Worm (Caenorhabditis elegans): ENCODE data around the gene attf-3.
A peak's percentile ranks its signal among the peaks of the same experiment; 100 is the strongest.

Gene attf-3

ce11 chrIII:89155-89554, 3.0 kb upstream of the attf-3 start:
- TF ChIP-seq hlh-6 (tag; optimal IDR thresholded peaks at IDR 0.05) (no peak), hlh-15 (tag; optimal IDR thresholded peaks at IDR 0.05) (no peak), ceh-14 (tag; optimal IDR thresholded peaks at IDR 0.05) (no peak), hlh-30 (tag; optimal IDR thresholded peaks at IDR 0.05; ENCODE audit: insufficient read depth) (no peak), C38D4.7 (GFP tag; optimal IDR thresholded peaks at IDR 0.05) (no peak), nfya-1 (tag; optimal IDR thresholded peaks at IDR 0.05) (peak; percentile 16), che-1 (tag; optimal IDR thresholded peaks at IDR 0.05) (peak; percentile 25), ama-1 (optimal IDR thresholded peaks at IDR 0.05) (peak; percentile 54), nhr-232 (tag; optimal IDR thresholded peaks at IDR 0.05) (no peak), unc-55 (GFP tag; optimal IDR thresholded peaks at IDR 0.05) (no peak), ttx-3 (tag; optimal IDR thresholded peaks at IDR 0.05) (no peak), ceh-19 (GFP tag; optimal IDR thresholded peaks at IDR 0.05) (no peak), tbx-2 (tag; optimal IDR thresholded peaks at IDR 0.05) (no peak), ceh-9 (tag; optimal IDR thresholded peaks at IDR 0.05) (no peak), eyg-1 (tag; optimal IDR thresholded peaks at IDR 0.05) (no peak), sdc-2 (tag; optimal IDR thresholded peaks at IDR 0.05) (no peak)

ce11 chrIII:87183-87582, 999 bp upstream of the attf-3 start, which contains the start of the genes F54C4.4 and mrpl-40:
Gene F54C4.4 (minus strand): TSS chrIII:87381.
Gene mrpl-40 (plus strand): TSS chrIII:87559.
- TF ChIP-seq ceh-2 (tag; optimal IDR thresholded peaks at IDR 0.05) (no peak), unc-42 (tag; optimal IDR thresholded peaks at IDR 0.05) (peak; percentile 66), ceh-31 (tag; optimal IDR thresholded peaks at IDR 0.05) (peak; percentile 41), ceh-48 (tag; optimal IDR thresholded peaks at IDR 0.05) (peak; percentile 82), nfya-1 (tag; optimal IDR thresholded peaks at IDR 0.05) (peak; percentile 55), ahr-1 (tag; optimal IDR thresholded peaks at IDR 0.05) (no peak)

ce11 chrIII:84372-84771, 1.8 kb downstream of the attf-3 start:
- TF ChIP-seq ceh-31 (tag; optimal IDR thresholded peaks at IDR 0.05) (no peak), ceh-24 (tag; optimal IDR thresholded peaks at IDR 0.05) (no peak), nfya-1 (tag; optimal IDR thresholded peaks at IDR 0.05) (peak; percentile 97)

- TF ChIP-seq nhr-11 (tag; optimal IDR thresholded peaks at IDR 0.05) (no peak), rnt-1 (tag; optimal IDR thresholded peaks at IDR 0.05) (no peak), hlh-15 (tag; optimal IDR thresholded peaks at IDR 0.05) (no peak), fax-1 (tag; optimal IDR thresholded peaks at IDR 0.05) (no peak), ceh-31 (tag; optimal IDR thresholded peaks at IDR 0.05) (no peak), dve-1 (tag; optimal IDR thresholded peaks at IDR 0.05) (no peak), ceh-45 (GFP tag; IDR thresholded peaks at IDR 0.05) (no peak), lim-6 (tag; optimal IDR thresholded peaks at IDR 0.05) (no peak), ceh-19 (GFP tag; optimal IDR thresholded peaks at IDR 0.05) (no peak), zip-5 (tag; optimal IDR thresholded peaks at IDR 0.05) (no peak), K02D7.2 (tag; optimal IDR thresholded peaks at IDR 0.05) (no peak), sdc-2 (tag; optimal IDR thresholded peaks at IDR 0.05) (no peak), syd-9 (tag; optimal IDR thresholded peaks at IDR 0.05) (no peak), pax-1 (tag; optimal IDR thresholded peaks at IDR 0.05) (no peak), gmeb-2 (tag; optimal IDR thresholded peaks at IDR 0.05) (no peak), C08G9.2 (tag; optimal IDR thresholded peaks at IDR 0.05) (no peak), fkh-10 (GFP tag; optimal IDR thresholded peaks at IDR 0.05) (no peak), unc-3 (GFP tag; conservative IDR thresholded peaks at IDR 0.05) (no peak), unc-3 (tag; optimal IDR thresholded peaks at IDR 0.05) (no peak)
These were observed 14.1 kb downstream of the attf-3 start for ce11 chrIII:72078-72477.

- TF ChIP-seq sox-4 (tag; optimal IDR thresholded peaks at IDR 0.05) (no peak), hlh-30 (tag; optimal IDR thresholded peaks at IDR 0.05; ENCODE audit: insufficient read depth) (no peak), fax-1 (tag; optimal IDR thresholded peaks at IDR 0.05) (no peak), pax-1 (tag; optimal IDR thresholded peaks at IDR 0.05) (no peak), K02D7.2 (tag; optimal IDR thresholded peaks at IDR 0.05) (no peak), elt-4 (tag; optimal IDR thresholded peaks at IDR 0.05) (no peak)
These were observed 16.5 kb downstream of the attf-3 start, which contains the start of gene spt-4 for ce11 chrIII:69652-70051. Gene spt-4 (minus strand): TSS chrIII:69752.

Data from whole organism, late embryonic.